Worm (Caenorhabditis elegans): ENCODE results near the gene F25E5.16.

ce11 chrV:7485000-7485399 lies 46.9 kb downstream of the F25E5.16 start, which contains the start of gene srbc-8:
- TF ChIP-seq skn-1 (tag; optimal IDR thresholded peaks at IDR 0.05) = no peak
- TF ChIP-seq lin-14 (GFP tag; optimal IDR thresholded peaks at IDR 0.05) = no peak
